Worm (Caenorhabditis elegans) whole organism, mixed stage, embryonic: Measurements from ENCODE around the gene C55C3.73.

Source experiments
- M03D4.4 ChIP-seq: sonication (generic microtip); optimal IDR thresholded peaks from 2 replicates; lab custom pipeline; 2017; ENCODE audit warnings: mild to moderate bottlenecking, missing genetic modification characterization, missing compliant biosample characterization
- bed-3 ChIP-seq: fragments of 200-800 bp; sonication (Bioruptor generic); optimal IDR thresholded peaks from 3 replicates; lab custom pipeline; 2018; ENCODE audit warnings: mild to moderate bottlenecking, missing genetic modification characterization, moderate library complexity, missing compliant biosample characterization
- blmp-1 ChIP-seq: fragments of 150-350 bp; optimal IDR thresholded peaks from 2 replicates; lab custom pipeline; 2014; ENCODE audit warnings: missing biosample characterization, missing genetic modification characterization
- ceh-43 ChIP-seq: fragments of 200-800 bp; sonication (Bioruptor generic); optimal IDR thresholded peaks from 2 replicates; lab custom pipeline; 2018; ENCODE audit warnings: mild to moderate bottlenecking, missing genetic modification characterization, moderate library complexity, missing compliant biosample characterization
- ceh-83 ChIP-seq: fragments of 200-800 bp; sonication (Bioruptor generic); optimal IDR thresholded peaks from 2 replicates; lab custom pipeline; 2018; ENCODE audit warnings: mild to moderate bottlenecking, missing genetic modification characterization, missing compliant biosample characterization
- ces-1 ChIP-seq: fragments of 150-350 bp; optimal IDR thresholded peaks from 2 replicates; lab custom pipeline; 2014; ENCODE audit warnings: missing biosample characterization, missing genetic modification reagents, missing genetic modification characterization
- cnd-1 ChIP-seq: fragments of 200-800 bp; sonication (Bioruptor generic); optimal IDR thresholded peaks from 2 replicates; lab custom pipeline; 2018; ENCODE audit warnings: mild to moderate bottlenecking, missing genetic modification characterization, missing compliant biosample characterization
- elt-1 ChIP-seq: sonication (generic microtip); optimal IDR thresholded peaks from 2 replicates; lab custom pipeline; 2017; ENCODE audit warnings: missing genetic modification characterization, mild to moderate bottlenecking, missing compliant biosample characterization, antibody characterized with exemption, moderate library complexity, borderline replicate concordance; ENCODE audit not compliant: insufficient read depth
- elt-3 ChIP-seq: fragments of 150-350 bp; optimal IDR thresholded peaks from 2 replicates; lab custom pipeline; 2014; ENCODE audit warnings: missing biosample characterization, missing genetic modification characterization
- ham-2 ChIP-seq: fragments of 200-800 bp; sonication (Bioruptor generic); optimal IDR thresholded peaks from 2 replicates; lab custom pipeline; 2018; ENCODE audit warnings: mild to moderate bottlenecking, missing genetic modification characterization, missing compliant biosample characterization
- hlh-1 ChIP-seq: fragments of 150-350 bp; optimal IDR thresholded peaks from 2 replicates; lab custom pipeline; 2014; ENCODE audit warnings: missing biosample characterization, missing genetic modification reagents, missing genetic modification characterization
- lin-32 ChIP-seq: fragments of 200-800 bp; sonication (Bioruptor generic); optimal IDR thresholded peaks from 2 replicates; lab custom pipeline; 2018; ENCODE audit warnings: mild to moderate bottlenecking, missing genetic modification characterization, missing compliant biosample characterization
- lsy-2 ChIP-seq: fragments of 150-350 bp; optimal IDR thresholded peaks from 2 replicates; lab custom pipeline; 2014; ENCODE audit warnings: missing biosample characterization, missing genetic modification characterization
- mep-1 ChIP-seq: fragments of 150-350 bp; optimal IDR thresholded peaks from 2 replicates; lab custom pipeline; 2017; ENCODE audit warnings: missing biosample characterization, missing genetic modification reagents, missing genetic modification characterization, inconsistent platforms
- nhr-12 ChIP-seq: fragments of 150-350 bp; optimal IDR thresholded peaks from 2 replicates; lab custom pipeline; 2014; ENCODE audit warnings: missing biosample characterization, missing genetic modification characterization
- nhr-2 ChIP-seq: fragments of 150-350 bp; optimal IDR thresholded peaks from 2 replicates; lab custom pipeline; 2014; ENCODE audit warnings: missing biosample characterization, missing genetic modification characterization
- pha-4 ChIP-seq: fragments of 150-350 bp; optimal IDR thresholded peaks from 2 replicates; lab custom pipeline; 2018; ENCODE audit warnings: missing biosample characterization, missing genetic modification reagents, missing genetic modification characterization
- snpc-4 ChIP-seq: fragments of 150-350 bp; optimal IDR thresholded peaks from 2 replicates; lab custom pipeline; 2014; ENCODE audit warnings: missing biosample characterization, missing genetic modification characterization
- tbx-8 ChIP-seq: fragments of 200-800 bp; sonication (Bioruptor generic); optimal IDR thresholded peaks from 2 replicates; lab custom pipeline; 2018; ENCODE audit warnings: mild to moderate bottlenecking, missing genetic modification characterization, moderate library complexity, missing compliant biosample characterization
- unc-120 ChIP-seq: sonication (generic microtip); optimal IDR thresholded peaks from 2 replicates; lab custom pipeline; 2017; ENCODE audit warnings: missing genetic modification characterization, missing compliant biosample characterization; ENCODE audit not compliant: poor library complexity, severe bottlenecking
- unc-39 ChIP-seq: fragments of 150-350 bp; optimal IDR thresholded peaks from 2 replicates; lab custom pipeline; 2014; ENCODE audit warnings: missing biosample characterization, missing genetic modification characterization
- unc-62 ChIP-seq: fragments of 150-350 bp; optimal IDR thresholded peaks from 2 replicates; lab custom pipeline; 2014; ENCODE audit warnings: missing biosample characterization, missing genetic modification reagents, missing genetic modification characterization
- ztf-11 ChIP-seq: fragments of 150-350 bp; optimal IDR thresholded peaks from 2 replicates; lab custom pipeline; 2014; ENCODE audit warnings: missing biosample characterization, missing genetic modification characterization

The C55C3.73 gene

DNA sequence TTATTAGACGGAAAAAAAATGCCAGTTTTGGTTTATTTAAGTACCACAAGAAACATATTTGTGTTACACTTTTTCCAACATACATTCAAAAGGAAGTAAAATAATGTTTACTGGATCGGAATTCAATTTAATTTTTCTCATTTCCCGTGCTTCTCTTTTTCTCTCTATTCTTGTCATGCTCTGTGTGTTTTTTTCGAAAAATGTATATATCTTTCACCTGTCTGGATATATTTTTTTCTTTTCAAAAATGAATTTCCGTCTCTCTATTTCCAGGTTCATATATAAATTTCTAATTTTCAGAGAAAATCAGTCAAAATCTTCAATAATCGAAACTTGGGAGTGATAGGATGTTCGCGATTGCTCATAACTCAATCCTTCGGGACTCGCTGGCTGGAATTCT, 22.0 kb upstream of the C55C3.73 start, which contains the start of gene H35B03.1:
Gene H35B03.1, plus strand, starts transcription at position 301 of the 400 bp plus-strand sequence.
- no peak for TF ChIP-seq hlh-1
- peak; percentile 37 for TF ChIP-seq ces-1 (GFP tag; lab: Kevin White, UChicago)

ce11 chrIV:5723659-5724058, 20.4 kb upstream of the C55C3.73 start:
- TF ChIP-seq ces-1 (GFP tag; lab: Kevin White, UChicago) = peak; percentile 19
- no peak for TF ChIP-seq blmp-1 (tag; lab: Kevin White, UChicago)

- TF ChIP-seq cnd-1 (tag; lab: Kevin White, UChicago) (no peak), unc-120 (no peak), mep-1 (tag; lab: Kevin White, UChicago) (no peak), hlh-1 (no peak), bed-3 (GFP tag; lab: Kevin White, UChicago) (no peak), lin-32 (no peak), blmp-1 (tag; lab: Kevin White, UChicago) (no peak), snpc-4 (no peak), M03D4.4 (tag; lab: Kevin White, UChicago) (no peak), lsy-2 (tag; lab: Kevin White, UChicago) (no peak), elt-1 (tag; lab: Kevin White, UChicago) (no peak), elt-3 (tag; lab: Kevin White, UChicago) (no peak), nhr-12 (tag; lab: Kevin White, UChicago) (no peak), tbx-8 (GFP tag; lab: Kevin White, UChicago) (no peak), ces-1 (GFP tag; lab: Kevin White, UChicago) (no peak), pha-4 (tag; lab: Kevin White, UChicago) (no peak)
Measured at ce11 chrIV:5715341-5716112, 12.3 kb upstream of the C55C3.73 start.

ce11 chrIV:5708796-5709195, 5.5 kb upstream of the C55C3.73 start, which contains the start of gene C55C3.1:
C55C3.1 (plus strand) TSS chrIV:5709096.
- no peak for TF ChIP-seq unc-39 (tag; lab: Kevin White, UChicago)
- no peak for TF ChIP-seq ham-2 (GFP tag; lab: Kevin White, UChicago)
- TF ChIP-seq lsy-2 (tag; lab: Kevin White, UChicago) = no peak

DNA sequence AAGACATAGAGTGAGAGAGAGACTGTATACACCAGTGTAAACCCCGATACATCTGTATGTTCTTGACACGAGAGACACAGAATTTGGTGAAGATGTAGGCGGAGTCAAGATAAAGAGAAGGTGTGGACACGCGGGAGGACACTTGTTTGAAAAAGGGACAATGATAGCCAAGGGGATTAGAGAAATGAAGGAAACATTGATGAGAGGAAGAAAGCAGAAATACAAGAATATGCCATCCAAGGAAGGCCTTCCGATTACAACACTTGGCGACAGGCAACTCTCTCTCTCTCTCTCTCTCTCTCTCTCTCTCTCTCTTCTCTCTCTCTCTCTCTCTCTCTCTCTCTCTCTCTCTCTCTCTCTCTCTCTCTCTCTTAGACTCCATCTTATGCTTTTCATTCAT, 3.4 kb upstream of the C55C3.73 start:
- TF ChIP-seq elt-1 (tag; lab: Kevin White, UChicago) = peak; percentile 15
- TF ChIP-seq ceh-83 (GFP tag; lab: Kevin White, UChicago) = no peak

- peak; percentile 67 for TF ChIP-seq blmp-1 (tag; lab: Kevin White, UChicago)
- no peak for TF ChIP-seq nhr-12 (tag; lab: Kevin White, UChicago)
Measured at ce11 chrIV:5703917-5704316, 666 bp upstream of the C55C3.73 start.

ce11 chrIV:5701646-5702045, 1.6 kb downstream of the C55C3.73 start:
- TF ChIP-seq ceh-83 (GFP tag; lab: Kevin White, UChicago) = no peak
- TF ChIP-seq mep-1 (tag; lab: Kevin White, UChicago) = no peak
- TF ChIP-seq ham-2 (GFP tag; lab: Kevin White, UChicago) = peak; percentile 1
- no peak for TF ChIP-seq ceh-43
- no peak for TF ChIP-seq ztf-11
- no peak for TF ChIP-seq nhr-2 (tag; lab: Kevin White, UChicago)
- TF ChIP-seq pha-4 (tag; lab: Kevin White, UChicago) = no peak
- TF ChIP-seq hlh-1 = no peak

DNA sequence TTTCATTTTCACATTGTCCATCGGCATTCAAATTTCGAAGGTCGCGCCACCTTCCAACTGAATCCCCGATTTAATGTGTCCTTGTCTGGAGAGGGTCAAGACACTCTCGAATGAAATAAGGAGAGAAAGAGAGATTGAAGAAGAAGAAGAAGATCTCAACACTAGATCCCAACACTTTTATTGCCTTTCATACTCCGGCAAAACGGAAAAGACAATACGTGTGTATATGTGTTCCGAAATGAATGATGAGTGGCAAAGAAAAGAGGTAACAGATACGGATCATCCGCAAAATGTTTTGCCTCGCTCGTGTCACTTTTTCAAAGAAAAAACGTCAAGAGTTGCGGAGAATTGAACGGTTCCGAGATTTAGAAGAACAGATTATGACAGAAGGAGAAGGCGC, 2.9 kb downstream of the C55C3.73 start:
- TF ChIP-seq ham-2 (GFP tag; lab: Kevin White, UChicago) (peak; percentile 16), unc-39 (tag; lab: Kevin White, UChicago) (no peak), blmp-1 (tag; lab: Kevin White, UChicago) (peak; percentile 63), unc-62 (GFP tag; lab: Kevin White, UChicago) (peak; percentile 82), elt-1 (tag; lab: Kevin White, UChicago) (peak; percentile 67)
